Fruit fly (Drosophila melanogaster): ENCODE data around the gene sc.

Gene sc

dm6 chrX:390457-390856 is 5.4 kb upstream of the sc start:
- no peak for TF ChIP-seq CG17801 (GFP tag; optimal IDR thresholded peaks at IDR 0.05; ENCODE audit: partially characterized antibody)

- TF ChIP-seq CG17801 (GFP tag; optimal IDR thresholded peaks at IDR 0.05; ENCODE audit: partially characterized antibody), result no peak
Measured at dm6 chrX:392242-392641, 3.6 kb upstream of the sc start.

- no peak for TF ChIP-seq CG17801 (GFP tag; optimal IDR thresholded peaks at IDR 0.05; ENCODE audit: partially characterized antibody)
Measured at dm6 chrX:392979-393378, 2.9 kb upstream of the sc start.

- TF ChIP-seq CG17801 (GFP tag; optimal IDR thresholded peaks at IDR 0.05; ENCODE audit: partially characterized antibody), result no peak
Measured at dm6 chrX:399732-400131, 3.9 kb downstream of the sc start.

dm6 chrX:406306-406705 is 10.4 kb downstream of the sc start:
- TF ChIP-seq CG17801 (GFP tag; optimal IDR thresholded peaks at IDR 0.05; ENCODE audit: partially characterized antibody), result no peak

dm6 chrX:407455-407854 is 11.6 kb downstream of the sc start:
- no peak for TF ChIP-seq CG17801 (GFP tag; optimal IDR thresholded peaks at IDR 0.05; ENCODE audit: partially characterized antibody)

- no peak for TF ChIP-seq CG17801 (GFP tag; optimal IDR thresholded peaks at IDR 0.05; ENCODE audit: partially characterized antibody)
Measured at dm6 chrX:409370-409769, 13.5 kb downstream of the sc start.

dm6 chrX:414352-414751 is 18.5 kb downstream of the sc start:
- TF ChIP-seq CG17801 (GFP tag; optimal IDR thresholded peaks at IDR 0.05; ENCODE audit: partially characterized antibody), result no peak

- no peak for TF ChIP-seq CG17801 (GFP tag; optimal IDR thresholded peaks at IDR 0.05; ENCODE audit: partially characterized antibody)
Measured at dm6 chrX:423374-423773, 27.5 kb downstream of the sc start.

dm6 chrX:425524-425923 is 29.7 kb downstream of the sc start:
- no peak for TF ChIP-seq CG17801 (GFP tag; optimal IDR thresholded peaks at IDR 0.05; ENCODE audit: partially characterized antibody)

dm6 chrX:428192-428591 is 32.3 kb downstream of the sc start:
- no peak for TF ChIP-seq CG17801 (GFP tag; optimal IDR thresholded peaks at IDR 0.05; ENCODE audit: partially characterized antibody)

dm6 chrX:437404-437803 is 41.5 kb downstream of the sc start, which contains the start of gene Pgcl:
TSS of gene Pgcl (minus strand) at chrX:437448.
- no peak for TF ChIP-seq CG17801 (GFP tag; optimal IDR thresholded peaks at IDR 0.05; ENCODE audit: partially characterized antibody)

- no peak for TF ChIP-seq CG17801 (GFP tag; optimal IDR thresholded peaks at IDR 0.05; ENCODE audit: partially characterized antibody)
Measured at dm6 chrX:441295-441694, 45.4 kb downstream of the sc start.

- no peak for TF ChIP-seq CG17801 (GFP tag; optimal IDR thresholded peaks at IDR 0.05; ENCODE audit: partially characterized antibody)
Measured at dm6 chrX:443981-444550, 48.2 kb downstream of the sc start.

- TF ChIP-seq CG17801 (GFP tag; optimal IDR thresholded peaks at IDR 0.05; ENCODE audit: partially characterized antibody), result no peak
Measured at dm6 chrX:446002-446401, 50.1 kb downstream of the sc start.

Data from ovary, adult (tissue).